Worm (Caenorhabditis elegans) whole organism, L4/young adult: ENCODE measurements around the gene marb-1.

ENCODE experiments used
- W03F9.2 ChIP-seq: fragments of 150-350 bp; optimal IDR thresholded peaks from 2 replicates; lab custom pipeline; 2014; ENCODE audit warnings: missing biosample characterization, missing genetic modification characterization
- dao-5 ChIP-seq: sonication (generic microtip); optimal IDR thresholded peaks from 2 replicates; lab custom pipeline; 2016; ENCODE audit warnings: missing genotype, missing genetic modification characterization, moderate library complexity, missing compliant biosample characterization
- him-1 ChIP-seq: sonication (generic microtip); optimal IDR thresholded peaks from 2 replicates; lab custom pipeline; 2016; ENCODE audit warnings: missing genotype, missing genetic modification reagents, missing genetic modification characterization, missing compliant biosample characterization

DNA sequence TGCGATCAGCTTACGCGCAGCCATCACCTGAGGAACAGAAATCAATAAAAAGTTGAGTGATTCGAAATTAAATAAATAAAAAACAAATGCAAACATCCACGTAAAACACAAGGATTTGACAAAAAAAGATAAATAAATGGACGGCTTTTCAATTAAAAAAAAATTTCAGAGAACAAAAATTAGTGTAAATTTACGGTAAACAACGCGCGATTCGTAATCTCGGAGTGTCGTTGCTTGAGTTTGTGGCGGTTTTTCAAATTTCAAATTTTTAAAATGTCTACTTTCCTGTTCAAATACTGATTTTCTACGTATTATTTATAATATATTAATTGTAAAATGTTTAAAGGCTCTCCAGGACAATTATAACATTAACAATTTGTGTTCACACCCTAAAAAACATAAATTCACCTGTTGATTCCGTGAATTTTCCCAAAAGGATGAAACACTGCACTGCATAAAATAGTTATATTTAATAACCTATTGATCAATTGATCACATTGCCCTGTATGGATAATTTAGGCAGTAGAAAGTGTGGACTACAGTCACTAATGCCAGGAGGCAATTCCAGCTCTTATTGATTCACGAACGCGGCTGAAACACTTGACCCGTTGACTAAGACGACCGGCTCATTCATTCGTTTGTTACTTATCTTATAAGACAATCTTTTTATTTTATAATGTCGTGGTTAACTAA lies at the start of gene marb-1, which contains the start of gene F35G2.3:
- TF ChIP-seq dao-5 (tag; lab: Kevin White, UChicago) (no peak), him-1 (tag; lab: Kevin White, UChicago) (no peak), W03F9.2 (tag; lab: Kevin White, UChicago) (no peak)
